Worm (Caenorhabditis elegans): ENCODE data around the gene srh-193.

DNA sequence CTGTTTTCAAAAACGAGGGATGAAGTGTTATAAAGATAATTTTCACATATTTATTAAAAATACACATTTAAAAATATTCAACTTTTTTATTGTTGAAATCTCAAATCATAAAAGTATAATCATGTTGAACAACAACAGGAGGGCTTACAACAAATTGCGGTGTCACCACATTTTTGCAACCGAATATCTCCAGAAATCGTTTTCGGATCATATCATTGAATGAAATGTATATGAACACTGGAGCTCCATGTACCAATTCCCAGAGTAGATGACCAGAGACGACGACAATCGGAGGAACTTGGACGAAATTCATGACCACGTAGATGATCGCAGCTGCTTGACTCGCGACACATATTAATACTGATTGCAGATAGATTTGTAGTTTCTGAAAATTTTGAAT, 28.6 kb downstream of the srh-193 start:
- no peak for TF ChIP-seq mep-1 (tag; optimal IDR thresholded peaks at IDR 0.05)
- no peak for TF ChIP-seq lsy-2 (tag; optimal IDR thresholded peaks at IDR 0.05)
- TF ChIP-seq tbx-2 (tag; optimal IDR thresholded peaks at IDR 0.05) = no peak
- TF ChIP-seq skn-1 (tag; optimal IDR thresholded peaks at IDR 0.05) = no peak
- TF ChIP-seq snpc-4 (tag; optimal IDR thresholded peaks at IDR 0.05) = no peak

Measured in whole organism, L1 larva.